Worm (Caenorhabditis elegans) whole organism, L4 larva: ENCODE results near the gene enu-3.6.

Experiments used
- Y48G9A.11 ChIP-seq: fragments of 200-800 bp; sonication (Bioruptor generic); IDR thresholded peaks from 2 replicates; pipeline ENCODE4 v1.3.6; 2022; ENCODE audit warnings: missing genetic modification reagents, missing genetic modification characterization, missing compliant biosample characterization
- aly-2 ChIP-seq: sonication (generic microtip); optimal IDR thresholded peaks from 2 replicates; lab custom pipeline; 2018; ENCODE audit warnings: missing biosample characterization, missing genetic modification characterization
- dve-1 ChIP-seq: sonication (generic microtip); optimal IDR thresholded peaks from 2 replicates; lab custom pipeline; 2017; ENCODE audit warnings: antibody characterized with exemption, mild to moderate bottlenecking, missing genetic modification characterization, missing compliant biosample characterization; ENCODE audit not compliant: insufficient read depth
- lin-15B ChIP-seq: fragments of 150-350 bp; sonication (generic microtip); optimal IDR thresholded peaks from 3 replicates; lab custom pipeline; 2014; ENCODE audit warnings: missing biosample characterization, missing genetic modification characterization
- lin-39 ChIP-seq: fragments of 150-350 bp; optimal IDR thresholded peaks from 2 replicates; lab custom pipeline; 2014; ENCODE audit warnings: missing biosample characterization, missing genetic modification reagents, missing genetic modification characterization
- lsy-2 ChIP-seq, 2 experiments: fragments of 150-350 bp in 1 of 2; sonication (generic microtip) in 1 of 2; optimal IDR thresholded peaks; 2 replicates each; lab custom pipeline; 2014 to 2017; ENCODE audit warnings: missing biosample characterization in 2 of 2, missing genetic modification characterization in 2 of 2
- mep-1 ChIP-seq: fragments of 150-350 bp; sonication (generic microtip); optimal IDR thresholded peaks from 3 replicates; lab custom pipeline; 2014; ENCODE audit warnings: missing biosample characterization, missing genetic modification characterization
- nhr-11 ChIP-seq: fragments of 150-350 bp; optimal IDR thresholded peaks from 2 replicates; lab custom pipeline; 2014; ENCODE audit warnings: missing biosample characterization, missing genetic modification characterization

- no peak for TF ChIP-seq lin-15B (tag; lab: Kevin White, UChicago)
- TF ChIP-seq nhr-11 (tag; lab: Kevin White, UChicago), result no peak
- TF ChIP-seq lsy-2 (tag; optimal IDR thresholded peaks at IDR 0.05; lab: Kevin White, UChicago), result no peak
- TF ChIP-seq lin-39, result no peak
- TF ChIP-seq Y48G9A.11 (GFP tag; lab: Robert Waterston, UW), result no peak
- no peak for TF ChIP-seq aly-2 (tag; lab: Kevin White, UChicago)
- TF ChIP-seq mep-1 (tag; lab: Kevin White, UChicago), result no peak
- no peak for TF ChIP-seq dve-1
These were observed 40.6 kb upstream of the enu-3.6 start for ce11 chrIII:10709676-10710075.
